Worm (Caenorhabditis elegans): ENCODE data around the gene gei-15.

DNA sequence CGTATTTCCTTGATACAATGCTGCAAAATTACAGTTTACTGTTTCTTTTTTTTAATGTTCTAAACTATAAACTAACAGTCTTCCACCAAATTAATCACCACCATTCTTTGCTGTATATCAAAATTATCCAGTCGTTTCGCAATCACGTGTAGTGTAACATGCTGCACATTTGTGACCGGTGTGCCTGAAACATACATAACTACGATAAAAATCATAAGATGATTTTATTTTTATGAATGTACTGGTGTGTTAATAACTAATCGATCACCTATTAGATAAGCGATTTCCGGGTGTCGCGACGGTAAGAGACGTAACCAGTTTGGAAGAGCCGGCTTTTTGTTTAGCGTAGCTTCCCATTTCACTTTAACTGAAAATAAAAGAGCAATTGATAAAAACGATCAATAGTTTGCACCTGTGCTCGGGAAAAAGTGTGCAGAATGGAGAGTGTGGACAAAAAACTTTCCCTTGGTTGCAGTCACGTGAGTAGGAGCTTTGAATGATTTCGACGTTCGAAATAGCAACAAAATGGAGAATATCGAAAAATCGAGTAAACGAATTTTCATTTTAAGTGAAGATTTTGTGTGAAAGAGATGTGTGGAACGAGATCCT, 34.0 kb downstream of the gei-15 start, which contains the start of gene sgca-1:
- no peak for TF ChIP-seq sem-2 (GFP tag; optimal IDR thresholded peaks at IDR 0.05)
- no peak for TF ChIP-seq snpc-4 (tag; optimal IDR thresholded peaks at IDR 0.05)
- no peak for TF ChIP-seq nhr-237 (tag; optimal IDR thresholded peaks at IDR 0.05)
- TF ChIP-seq unc-62 (GFP tag; optimal IDR thresholded peaks at IDR 0.05): no peak
- no peak for TF ChIP-seq elt-3 (tag; optimal IDR thresholded peaks at IDR 0.05)
- TF ChIP-seq lsy-2 (tag; optimal IDR thresholded peaks at IDR 0.05): no peak
- TF ChIP-seq mep-1 (tag; optimal IDR thresholded peaks at IDR 0.05): no peak
- TF ChIP-seq mab-5 (tag; optimal IDR thresholded peaks at IDR 0.05): no peak
- TF ChIP-seq sptf-1 (tag; optimal IDR thresholded peaks at IDR 0.05): no peak
- no peak for TF ChIP-seq unc-39 (tag; optimal IDR thresholded peaks at IDR 0.05)

All from whole organism, mixed stage, embryonic.